Worm (Caenorhabditis elegans): Measurements from ENCODE around the gene F01F1.14.

The F01F1.14 gene

DNA sequence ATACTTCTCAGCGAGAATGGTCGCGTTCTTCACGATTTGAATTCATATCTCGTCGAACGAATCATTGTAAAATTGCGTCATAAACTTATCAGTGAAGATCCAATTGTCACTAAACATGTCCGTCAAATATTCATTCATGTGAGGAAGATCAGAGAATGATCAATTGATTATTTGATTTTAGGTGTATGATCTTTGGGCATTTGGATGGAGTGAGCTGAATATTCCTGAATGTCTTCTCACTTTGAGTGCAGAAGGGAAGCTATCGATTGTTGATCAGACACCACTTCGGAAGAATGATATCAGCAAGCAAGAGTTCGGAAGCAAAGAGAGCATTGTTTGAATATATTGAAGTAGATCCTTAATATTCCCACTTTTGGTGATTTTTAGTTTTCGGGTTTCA, 8.5 kb downstream of the F01F1.14 start:
- no peak for TF ChIP-seq unc-62 (GFP tag; optimal IDR thresholded peaks at IDR 0.05)

DNA sequence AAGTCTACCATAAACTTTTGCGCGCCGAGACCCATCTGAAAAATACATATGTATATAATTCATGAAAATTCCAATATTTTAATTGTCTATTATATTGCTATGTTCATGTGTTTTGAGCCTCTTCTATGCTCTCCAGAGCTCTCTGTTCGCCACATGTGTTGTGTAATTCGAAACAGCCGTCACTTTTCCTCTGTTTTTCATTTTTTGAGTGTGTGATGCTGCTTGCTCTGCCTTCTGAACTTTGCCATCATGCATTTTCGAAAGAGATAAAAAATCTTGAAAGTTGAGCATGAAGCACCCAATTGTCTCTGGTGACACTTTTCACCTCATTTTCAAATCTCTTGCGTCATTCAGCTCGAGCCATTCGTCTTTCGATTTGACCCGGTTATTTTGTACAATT, 10.4 kb downstream of the F01F1.14 start:
- no peak for TF ChIP-seq unc-62 (GFP tag; optimal IDR thresholded peaks at IDR 0.05)

DNA sequence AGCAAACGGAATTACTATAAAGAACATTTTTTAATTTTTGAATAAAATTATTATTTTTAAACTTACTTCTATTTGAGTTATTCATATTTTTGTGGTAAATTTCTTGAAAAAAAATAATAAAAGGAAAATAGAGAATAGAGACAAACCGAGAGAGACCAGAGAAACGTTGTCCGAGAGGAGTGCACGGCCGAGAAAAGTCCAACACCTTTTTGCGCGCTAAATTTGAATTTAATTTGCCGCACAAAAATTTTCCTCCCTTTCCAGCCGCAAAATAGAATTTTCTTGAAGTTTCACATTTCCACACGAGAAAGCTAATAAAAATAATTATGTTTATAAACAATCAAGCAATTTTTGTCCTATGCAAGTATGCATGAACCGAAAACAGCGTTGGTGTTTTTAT, 11.0 kb downstream of the F01F1.14 start, which contains the start of the genes F01F1.11 and F01F1.3:
F01F1.11 (minus strand) TSS at position 118 of the 400 bp plus-strand sequence.
F01F1.3 (plus strand) TSS at position 179 of the 400 bp plus-strand sequence.
- TF ChIP-seq unc-62 (GFP tag; optimal IDR thresholded peaks at IDR 0.05) = no peak

DNA sequence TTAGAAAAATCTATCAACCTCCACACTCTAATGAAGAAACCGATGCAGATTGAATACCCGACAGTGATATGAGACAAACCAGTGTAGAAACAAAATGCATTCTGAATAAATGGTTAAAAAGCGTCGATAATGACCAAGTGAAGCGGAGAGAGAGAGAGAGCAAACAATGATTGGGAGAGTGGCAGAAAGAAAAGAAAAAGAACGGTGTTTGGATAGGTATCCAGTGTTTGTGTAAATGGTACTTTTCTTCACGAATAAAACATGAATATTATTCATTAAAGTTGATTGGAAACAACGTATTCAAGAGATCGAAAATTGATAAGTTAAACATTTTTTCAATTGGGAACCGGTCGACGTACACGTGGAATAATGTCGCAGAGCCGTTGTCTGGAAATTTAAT, 13.3 kb downstream of the F01F1.14 start, which contains the start of gene F01F1.15:
F01F1.15 (minus strand) TSS at position 101 of the 400 bp plus-strand sequence.
- TF ChIP-seq unc-62 (GFP tag; optimal IDR thresholded peaks at IDR 0.05) = no peak

DNA sequence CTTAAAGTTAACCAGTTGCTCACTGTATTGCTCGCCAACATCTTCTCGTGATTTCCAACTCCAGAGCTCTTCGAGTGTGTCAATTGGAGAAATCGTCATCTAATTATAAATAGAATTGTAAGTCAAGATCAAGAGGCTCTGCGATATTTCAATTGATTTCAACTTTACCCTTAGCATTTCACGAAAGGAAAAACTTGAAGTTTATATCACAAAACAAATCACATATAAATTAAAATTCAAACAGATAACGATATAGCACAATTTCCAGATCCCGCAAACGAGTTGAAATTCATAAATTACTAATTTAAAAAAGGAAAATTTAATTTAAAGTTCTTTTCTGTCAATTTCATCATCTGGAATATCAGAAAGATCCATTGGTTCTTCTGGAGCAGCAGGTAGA, 14.3 kb downstream of the F01F1.14 start, which contains the start of gene eng-1:
eng-1 (minus strand) TSS at position 101 of the 400 bp plus-strand sequence.
- no peak for TF ChIP-seq unc-62 (GFP tag; optimal IDR thresholded peaks at IDR 0.05)

DNA sequence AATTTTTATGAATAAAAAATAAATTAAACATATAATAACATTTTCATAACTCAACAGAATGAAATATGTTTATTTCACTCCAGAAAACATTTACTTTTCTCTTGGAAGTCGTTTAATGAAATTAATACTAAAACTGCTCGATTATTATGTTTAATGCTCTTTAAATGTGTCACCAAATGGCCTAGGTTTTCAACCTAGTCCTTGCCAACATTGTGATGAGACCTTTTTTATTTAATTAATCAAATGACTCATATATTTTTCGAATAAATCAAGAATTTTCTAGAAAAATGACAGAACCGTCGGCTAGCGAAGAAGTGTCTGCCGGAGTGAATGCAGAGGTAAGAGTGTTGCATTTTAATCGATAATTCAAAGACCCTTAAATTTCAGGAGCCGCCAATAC, 18.5 kb downstream of the F01F1.14 start, which contains the start of gene rabn-5:
rabn-5 (plus strand) TSS at position 284 of the 400 bp plus-strand sequence.
- TF ChIP-seq unc-62 (GFP tag; optimal IDR thresholded peaks at IDR 0.05) = no peak

DNA sequence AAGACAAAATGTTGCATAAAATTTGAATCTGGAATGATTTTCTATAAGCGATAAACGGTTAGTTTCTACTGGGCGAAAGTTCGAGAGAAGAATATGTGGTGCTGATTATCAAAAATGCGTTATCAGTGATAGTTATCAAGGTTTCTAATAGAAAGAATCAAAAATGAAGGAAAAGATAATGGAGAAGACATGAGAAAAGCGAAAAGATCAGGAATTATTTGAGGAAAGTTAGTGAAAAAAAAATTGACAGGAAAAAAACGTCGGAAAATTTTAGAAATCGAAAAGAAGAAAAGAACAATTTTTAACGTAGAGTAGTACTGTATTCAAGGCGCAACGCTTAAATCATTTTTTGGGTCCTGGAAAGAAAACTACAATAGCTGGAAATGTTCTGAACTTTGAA, 18.9 kb downstream of the F01F1.14 start, which contains the start of gene dnpp-1:
dnpp-1 (minus strand) TSS at position 30 of the 400 bp plus-strand sequence.
- TF ChIP-seq unc-62 (GFP tag; optimal IDR thresholded peaks at IDR 0.05) = no peak

DNA sequence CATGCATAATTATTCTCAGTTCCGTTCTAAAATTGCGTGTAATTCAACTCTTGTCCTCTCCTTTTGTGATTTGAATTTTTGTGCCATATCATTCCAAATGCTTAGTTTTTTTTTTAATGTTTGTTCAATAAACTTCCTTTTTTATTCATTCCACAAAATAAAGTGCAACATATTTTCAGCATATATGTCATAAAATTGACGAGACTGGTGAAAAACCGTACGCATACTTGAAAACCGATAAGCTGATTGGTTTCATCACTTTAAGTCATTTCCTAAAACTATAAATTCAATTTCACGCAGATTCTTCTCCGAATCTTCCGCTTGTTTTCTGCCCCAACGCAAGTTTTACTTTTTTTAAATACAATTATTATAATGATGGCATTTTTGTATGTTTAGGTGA, 23.7 kb downstream of the F01F1.14 start, which contains the start of gene dpf-4:
dpf-4 (plus strand) TSS at position 301 of the 400 bp plus-strand sequence.
- TF ChIP-seq unc-62 (GFP tag; optimal IDR thresholded peaks at IDR 0.05) = no peak

DNA sequence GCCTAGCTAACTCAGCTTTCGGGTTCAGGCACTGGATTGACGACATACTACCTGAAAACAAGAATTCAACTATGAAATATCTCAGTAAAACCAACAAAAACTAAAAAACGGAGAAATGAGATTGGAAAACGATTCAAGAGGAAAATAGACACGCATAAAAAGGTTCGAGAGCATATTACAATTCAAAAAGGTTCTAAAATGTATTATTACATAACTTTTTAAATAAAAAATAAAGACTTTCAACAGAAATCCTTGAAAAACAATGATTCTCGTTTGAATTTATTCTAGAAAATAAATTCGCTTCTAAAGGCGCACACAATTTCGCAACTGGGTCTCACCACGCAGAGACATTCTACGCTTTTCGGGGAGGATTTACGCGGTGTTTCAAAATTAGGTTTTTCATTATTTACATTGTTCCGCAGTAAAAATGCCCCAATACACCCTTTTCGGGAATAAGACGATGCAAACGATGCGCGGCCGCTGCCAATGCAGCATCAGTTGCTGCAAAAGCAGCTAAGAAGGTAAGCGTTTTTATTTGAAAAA, 27.0 kb downstream of the F01F1.14 start, which contains the start of the genes cct-6 and alh-9:
cct-6 (minus strand) TSS at position 51 of the 543 bp plus-strand sequence.
alh-9 (plus strand) TSS at position 382 of the 543 bp plus-strand sequence.
- no peak for TF ChIP-seq unc-62 (GFP tag; optimal IDR thresholded peaks at IDR 0.05)

DNA sequence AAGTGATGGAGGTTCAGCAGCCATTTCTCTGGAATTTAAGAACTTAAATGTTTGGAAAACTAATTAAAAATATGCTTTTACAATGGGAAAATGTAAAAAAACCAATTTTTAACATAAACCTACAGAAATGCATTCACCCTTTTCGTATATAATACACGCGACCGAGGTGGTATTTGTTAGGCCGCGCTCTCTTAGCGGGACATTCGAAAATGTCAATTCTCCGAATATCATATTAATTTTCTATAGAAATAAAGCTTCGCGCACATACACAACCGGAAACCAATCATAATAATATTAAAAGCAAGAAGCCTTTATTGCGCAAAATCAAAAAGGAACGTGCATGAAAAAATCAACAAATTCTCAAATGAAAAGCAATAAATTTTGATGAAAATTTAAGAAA, 29.5 kb downstream of the F01F1.14 start, which contains the start of gene ddx-23:
ddx-23 (minus strand) TSS at position 30 of the 400 bp plus-strand sequence.
- no peak for TF ChIP-seq unc-62 (GFP tag; optimal IDR thresholded peaks at IDR 0.05)

DNA sequence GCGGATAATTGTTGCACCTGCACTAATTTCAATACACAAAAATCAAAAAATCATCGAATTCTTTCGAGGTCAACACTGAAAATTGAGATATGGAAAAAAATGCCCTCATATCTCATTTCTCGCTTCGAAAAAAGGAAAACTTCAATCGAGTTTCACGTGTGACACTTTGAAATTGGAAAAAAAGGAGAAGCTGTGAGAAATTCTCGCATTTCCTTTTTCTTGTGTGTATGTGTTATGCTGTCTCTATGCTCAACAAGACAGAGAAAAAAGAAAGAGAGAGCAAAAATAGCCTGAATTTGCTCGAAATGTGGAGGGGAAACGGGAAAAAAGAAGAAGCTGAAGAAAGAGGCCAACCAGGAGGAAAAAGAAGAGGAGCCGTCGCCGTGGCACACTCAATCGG, 36.3 kb downstream of the F01F1.14 start:
- no peak for TF ChIP-seq unc-62 (GFP tag; optimal IDR thresholded peaks at IDR 0.05)

DNA sequence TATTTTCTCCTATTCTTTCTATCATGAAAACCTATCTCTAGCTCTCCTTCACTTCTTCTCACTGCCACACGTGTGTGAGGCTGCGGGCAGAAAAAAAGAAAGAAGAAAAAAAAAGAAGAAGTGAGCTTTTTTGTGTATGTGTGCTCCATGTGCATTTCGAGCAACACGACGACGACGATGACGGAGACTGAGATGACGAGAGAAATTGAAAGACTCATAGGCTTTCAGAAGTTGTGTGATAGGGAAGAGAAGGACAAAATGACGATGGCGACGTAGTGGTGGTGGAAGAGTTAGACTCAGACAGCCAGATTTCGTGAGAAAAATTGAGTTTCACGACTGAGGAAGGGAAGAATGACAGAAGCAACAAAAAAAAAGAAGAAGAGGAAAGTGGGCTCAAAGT, 37.2 kb downstream of the F01F1.14 start:
- no peak for TF ChIP-seq unc-62 (GFP tag; optimal IDR thresholded peaks at IDR 0.05)

DNA sequence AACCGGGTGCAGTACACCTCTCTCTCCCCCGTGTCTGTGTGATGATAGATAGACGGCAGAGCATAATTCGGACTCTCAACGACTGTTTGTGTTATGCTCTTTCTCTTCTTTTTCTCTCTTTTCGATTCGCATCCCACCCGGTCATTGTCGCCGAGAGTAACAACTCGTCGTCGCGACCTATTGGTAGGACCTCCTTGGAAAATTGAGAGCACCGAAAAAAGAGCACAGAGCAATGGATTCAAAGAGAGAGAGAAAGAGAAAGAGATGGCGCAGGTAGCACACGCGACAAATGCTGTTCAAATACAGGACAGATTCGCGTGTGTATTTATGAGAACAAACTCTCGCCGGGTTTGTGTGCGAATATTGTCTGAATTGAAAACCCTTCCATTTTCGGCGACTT, 39.1 kb downstream of the F01F1.14 start:
- no peak for TF ChIP-seq unc-62 (GFP tag; optimal IDR thresholded peaks at IDR 0.05)

DNA sequence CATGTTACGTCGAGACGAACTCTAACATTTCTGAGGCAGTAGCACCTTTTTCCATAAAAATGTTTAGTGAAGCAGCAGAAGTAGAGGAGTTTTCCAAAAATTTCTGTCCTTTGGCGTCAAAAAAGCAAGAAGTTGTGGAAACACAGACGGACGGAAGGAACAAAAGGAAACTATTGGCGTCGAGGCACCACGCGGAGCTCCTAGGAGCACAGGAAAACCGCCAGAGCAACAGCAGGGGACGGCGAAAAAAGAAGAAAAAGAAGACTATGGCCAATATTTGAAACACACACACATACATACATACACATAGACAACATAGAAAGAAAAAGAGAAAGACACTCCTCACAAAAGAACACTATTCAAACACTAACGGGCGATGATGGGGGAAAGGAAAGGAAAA, 39.8 kb downstream of the F01F1.14 start:
- no peak for TF ChIP-seq unc-62 (GFP tag; optimal IDR thresholded peaks at IDR 0.05)

DNA sequence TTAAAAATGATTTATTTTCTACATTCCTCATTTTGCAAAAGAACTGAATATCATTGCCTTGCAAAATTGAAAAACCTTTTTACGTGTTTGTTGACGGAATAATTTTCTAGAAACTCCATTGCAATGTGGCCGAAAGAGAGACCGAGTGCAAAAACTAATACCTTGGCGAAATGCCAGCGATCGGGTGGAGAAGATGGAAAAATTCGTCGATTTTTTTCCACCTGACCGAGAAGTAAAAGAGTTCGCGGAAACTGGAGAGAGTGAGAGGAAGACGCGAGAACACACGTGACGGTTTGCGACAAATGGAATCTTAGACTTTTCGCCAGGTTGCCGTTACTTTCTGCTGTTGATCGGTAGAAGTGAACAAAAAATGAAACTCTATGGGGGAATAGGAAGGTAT, 41.0 kb downstream of the F01F1.14 start:
- TF ChIP-seq unc-62 (GFP tag; optimal IDR thresholded peaks at IDR 0.05) = no peak

DNA sequence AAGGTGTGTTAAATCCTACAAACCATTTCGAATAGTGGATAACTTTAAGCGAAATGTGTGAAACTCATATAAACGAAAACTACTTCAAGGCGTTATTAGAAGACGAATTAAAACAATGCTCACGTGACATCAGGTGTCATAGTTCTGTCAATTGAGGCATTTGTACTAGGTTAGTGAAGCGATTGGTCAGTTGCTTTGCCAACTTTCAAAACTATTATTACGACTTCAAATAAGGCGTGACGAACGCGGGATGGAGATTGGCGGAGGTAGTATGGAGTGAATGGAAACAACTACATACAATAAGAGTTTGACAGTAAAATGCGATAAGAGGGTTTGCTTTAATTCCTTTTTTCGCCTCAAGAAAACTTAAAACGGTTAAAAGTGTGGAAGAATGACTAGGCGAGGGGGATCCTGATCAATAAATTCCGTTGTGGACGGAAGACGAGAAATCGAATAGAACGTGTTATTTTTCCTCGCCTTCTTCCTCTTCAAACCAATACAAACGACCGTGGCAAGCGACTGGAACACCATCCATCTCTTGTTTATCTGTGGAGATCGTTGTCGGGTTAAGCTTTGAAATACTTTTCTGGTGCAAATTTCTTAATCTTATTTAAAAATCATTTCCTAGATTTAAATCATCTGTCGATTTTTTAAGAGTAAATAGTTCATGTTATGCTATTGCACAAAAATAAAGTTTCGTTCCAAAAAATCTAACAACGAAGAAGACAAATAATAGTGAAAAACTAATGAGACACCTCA, 41.7 kb downstream of the F01F1.14 start:
- no peak for TF ChIP-seq unc-62 (GFP tag; optimal IDR thresholded peaks at IDR 0.05)

DNA sequence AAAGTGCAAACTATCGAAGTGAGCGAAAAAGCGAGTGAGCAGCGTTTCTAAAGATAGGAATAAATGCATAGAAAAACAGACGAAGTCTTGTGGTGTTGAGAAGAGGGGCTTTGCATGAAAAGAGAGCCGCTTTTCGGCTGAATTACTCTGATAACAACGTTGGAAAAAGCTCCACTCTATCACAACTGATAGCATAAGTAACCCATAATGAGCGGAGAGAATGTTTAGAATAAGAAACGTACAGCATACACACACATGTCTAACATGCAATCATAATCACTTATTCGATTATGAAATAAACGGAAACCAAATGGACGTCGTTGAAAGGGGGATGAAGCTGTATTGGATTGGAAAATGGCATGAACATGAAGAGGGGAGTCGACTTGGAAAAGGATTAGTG, 42.4 kb downstream of the F01F1.14 start:
- TF ChIP-seq unc-62 (GFP tag; optimal IDR thresholded peaks at IDR 0.05) = no peak

All from whole organism, dauer.